Fruit fly (Drosophila melanogaster) whole organism, prepupa: ENCODE measurements around the gene CG17801.

Experiments
- Blimp-1 ChIP-seq: fragments of 200-800 bp; sonication (Bioruptor generic); optimal IDR thresholded peaks from 3 replicates; lab custom pipeline; 2017; ENCODE audit warnings: missing biosample characterization, missing genetic modification characterization, mild to moderate bottlenecking, moderate library complexity, missing genetic modification reagents
- CG10631 ChIP-seq: fragments of 200-800 bp; sonication (Bioruptor generic); optimal IDR thresholded peaks from 2 replicates; lab custom pipeline; 2016; ENCODE audit warnings: missing biosample characterization, missing genetic modification characterization
- CG11762 ChIP-seq: fragments of 200-800 bp; sonication (Bioruptor generic); optimal IDR thresholded peaks from 3 replicates; lab custom pipeline; 2016; ENCODE audit warnings: missing biosample characterization, missing genetic modification characterization; ENCODE audit not compliant: insufficient read depth
- CG11902 ChIP-seq: fragments of 200-800 bp; sonication (Bioruptor generic); optimal IDR thresholded peaks from 3 replicates; lab custom pipeline; 2016; ENCODE audit warnings: missing biosample characterization, missing genetic modification characterization
- CG15336 ChIP-seq: fragments of 200-800 bp; sonication (Bioruptor generic); IDR thresholded peaks from 2 replicates; pipeline ENCODE4 v1.3.6; 2022; ENCODE audit warnings: missing biosample characterization, missing genetic modification characterization
- CG1621 ChIP-seq: fragments of 200-800 bp; sonication (Bioruptor generic); optimal IDR thresholded peaks from 3 replicates; lab custom pipeline; 2018; ENCODE audit warnings: missing biosample characterization, mild to moderate bottlenecking, missing genetic modification characterization
- CG3032 ChIP-seq: fragments of 200-800 bp; optimal IDR thresholded peaks from 2 replicates; lab custom pipeline; 2019; ENCODE audit warnings: missing biosample characterization, mild to moderate bottlenecking, missing genetic modification characterization, moderate library complexity
- CG31627 ChIP-seq: fragments of 200-800 bp; sonication (Bioruptor generic); optimal IDR thresholded peaks from 3 replicates; lab custom pipeline; 2016; ENCODE audit warnings: missing biosample characterization, missing genetic modification characterization
- CG32006 ChIP-seq: fragments of 200-800 bp; sonication (Bioruptor generic); optimal IDR thresholded peaks from 3 replicates; lab custom pipeline; 2017; ENCODE audit warnings: missing biosample characterization, mild to moderate bottlenecking, missing genetic modification characterization
- CG34406 ChIP-seq: fragments of 200-800 bp; sonication (Bioruptor generic); optimal IDR thresholded peaks from 3 replicates; lab custom pipeline; 2016; ENCODE audit warnings: missing biosample characterization, missing genetic modification characterization
- CG3919 ChIP-seq: fragments of 200-800 bp; sonication (Bioruptor generic); optimal IDR thresholded peaks from 3 replicates; lab custom pipeline; 2016; ENCODE audit warnings: missing biosample characterization, missing genetic modification characterization
- CG4318 ChIP-seq: fragments of 200-800 bp; sonication (Bioruptor generic); optimal IDR thresholded peaks from 3 replicates; lab custom pipeline; 2017; ENCODE audit warnings: missing biosample characterization, mild to moderate bottlenecking, missing genetic modification characterization
- CG6163 ChIP-seq: fragments of 200-800 bp; sonication (Bioruptor generic); IDR thresholded peaks from 3 replicates; pipeline ENCODE4 v1.3.6; 2022; ENCODE audit warnings: missing biosample characterization, missing genetic modification characterization
- CG6276 ChIP-seq: fragments of 200-800 bp; sonication (Bioruptor generic); optimal IDR thresholded peaks from 2 replicates; lab custom pipeline; 2017; ENCODE audit warnings: missing biosample characterization, mild to moderate bottlenecking, missing genetic modification characterization
- CG6792 ChIP-seq: fragments of 200-800 bp; sonication (Bioruptor generic); optimal IDR thresholded peaks from 3 replicates; lab custom pipeline; 2016; ENCODE audit warnings: missing biosample characterization, missing genetic modification characterization
- CG6808 ChIP-seq: fragments of 200-800 bp; sonication (Bioruptor generic); optimal IDR thresholded peaks from 3 replicates; lab custom pipeline; 2017; ENCODE audit warnings: missing biosample characterization, missing genetic modification characterization, mild to moderate bottlenecking, moderate library complexity, missing genetic modification reagents
- CG6854 ChIP-seq: fragments of 200-800 bp; sonication (Bioruptor generic); optimal IDR thresholded peaks from 2 replicates; lab custom pipeline; 2017; ENCODE audit warnings: missing biosample characterization, mild to moderate bottlenecking, missing genetic modification characterization
- CG8119 ChIP-seq: fragments of 200-800 bp; sonication (Bioruptor generic); IDR thresholded peaks from 3 replicates; pipeline ENCODE4 v1.3.6; 2022; ENCODE audit warnings: missing biosample characterization, missing genetic modification characterization
- CG8632 ChIP-seq: fragments of 200-800 bp; sonication (Bioruptor generic); optimal IDR thresholded peaks from 3 replicates; lab custom pipeline; 2016; ENCODE audit warnings: missing biosample characterization, missing genetic modification characterization
- CG9139 ChIP-seq: fragments of 200-800 bp; sonication (Bioruptor generic); optimal IDR thresholded peaks from 3 replicates; lab custom pipeline; 2017; ENCODE audit warnings: missing biosample characterization, mild to moderate bottlenecking, missing genetic modification characterization
- Eip78C ChIP-seq: fragments of 200-800 bp; sonication (Bioruptor generic); peaks from one replicate; lab custom pipeline; 2016; ENCODE audit warnings: missing biosample characterization, missing genetic modification characterization
- Ets21C ChIP-seq: fragments of 200-800 bp; sonication (Bioruptor generic); optimal IDR thresholded peaks from 3 replicates; lab custom pipeline; 2016; ENCODE audit warnings: missing biosample characterization, missing genetic modification characterization
- Ets96B ChIP-seq: fragments of 200-800 bp; optimal IDR thresholded peaks from 2 replicates; lab custom pipeline; 2019; ENCODE audit warnings: missing biosample characterization, mild to moderate bottlenecking, missing genetic modification characterization, moderate library complexity
- Gug ChIP-seq: fragments of 200-800 bp; sonication (Bioruptor generic); IDR thresholded peaks from 2 replicates; pipeline ENCODE4 v1.3.6; 2022; ENCODE audit warnings: missing biosample characterization, missing genetic modification characterization
- Hr38 ChIP-seq: sonication (Bioruptor generic); optimal IDR thresholded peaks from 2 replicates; lab custom pipeline; 2016; ENCODE audit warnings: missing biosample characterization, missing genetic modification characterization
- Lpt ChIP-seq: fragments of 200-800 bp; sonication (Bioruptor generic); optimal IDR thresholded peaks from 3 replicates; lab custom pipeline; 2016; ENCODE audit warnings: missing biosample characterization, missing genetic modification characterization
- Met ChIP-seq: fragments of 200-800 bp; sonication (Bioruptor generic); optimal IDR thresholded peaks from 3 replicates; lab custom pipeline; 2016; ENCODE audit warnings: missing biosample characterization, missing genetic modification characterization
- OdsH ChIP-seq: fragments of 200-800 bp; sonication (Bioruptor generic); optimal IDR thresholded peaks from 3 replicates; lab custom pipeline; 2016; ENCODE audit warnings: missing biosample characterization, missing genetic modification characterization
- Smox ChIP-seq: fragments of 200-800 bp; sonication (Bioruptor generic); optimal IDR thresholded peaks from 3 replicates; lab custom pipeline; 2016; ENCODE audit warnings: missing biosample characterization, missing genetic modification characterization
- Sox102F ChIP-seq: fragments of 200-800 bp; sonication (Bioruptor generic); optimal IDR thresholded peaks from 2 replicates; lab custom pipeline; 2016; ENCODE audit warnings: missing biosample characterization, mild to moderate bottlenecking, missing genetic modification characterization
- Sox14 ChIP-seq: fragments of 200-800 bp; sonication (Bioruptor generic); optimal IDR thresholded peaks from 3 replicates; lab custom pipeline; 2016; ENCODE audit warnings: missing biosample characterization, missing genetic modification characterization
- Sox15 ChIP-seq: fragments of 200-800 bp; sonication (Bioruptor generic); optimal IDR thresholded peaks from 3 replicates; lab custom pipeline; 2016; ENCODE audit warnings: missing biosample characterization, missing genetic modification characterization
- achi ChIP-seq: fragments of 200-800 bp; sonication (Bioruptor generic); optimal IDR thresholded peaks from 3 replicates; lab custom pipeline; 2016; ENCODE audit warnings: missing biosample characterization, missing genetic modification characterization
- acj6 ChIP-seq: fragments of 200-800 bp; sonication (Bioruptor generic); optimal IDR thresholded peaks from 3 replicates; lab custom pipeline; 2016; ENCODE audit warnings: missing biosample characterization, missing genetic modification characterization
- cyc ChIP-seq: fragments of 200-800 bp; sonication (Bioruptor generic); optimal IDR thresholded peaks from 3 replicates; lab custom pipeline; 2016; ENCODE audit warnings: missing biosample characterization, missing genetic modification characterization
- dsx ChIP-seq: fragments of 200-800 bp; optimal IDR thresholded peaks from 3 replicates; lab custom pipeline; 2019; ENCODE audit warnings: missing biosample characterization, mild to moderate bottlenecking, missing genetic modification characterization, moderate library complexity; ENCODE audit not compliant: poor library complexity, severe bottlenecking
- eg ChIP-seq: fragments of 200-800 bp; sonication (Bioruptor generic); IDR thresholded peaks from 3 replicates; pipeline ENCODE4 v1.3.6; 2022; ENCODE audit warnings: missing biosample characterization, missing genetic modification characterization
- esn ChIP-seq: fragments of 200-800 bp; sonication (Bioruptor generic); optimal IDR thresholded peaks from 2 replicates; lab custom pipeline; 2016; ENCODE audit warnings: missing biosample characterization, mild to moderate bottlenecking, missing genetic modification characterization, moderate library complexity
- fd85E ChIP-seq: fragments of 200-800 bp; sonication (Bioruptor generic); optimal IDR thresholded peaks from 3 replicates; lab custom pipeline; 2016; ENCODE audit warnings: missing biosample characterization, missing genetic modification characterization
- lz ChIP-seq: fragments of 200-800 bp; sonication (Bioruptor generic); optimal IDR thresholded peaks from 3 replicates; lab custom pipeline; 2016; ENCODE audit warnings: missing biosample characterization, missing genetic modification characterization
- net ChIP-seq: fragments of 200-800 bp; sonication (Bioruptor generic); optimal IDR thresholded peaks from 3 replicates; lab custom pipeline; 2016; ENCODE audit warnings: missing biosample characterization, missing genetic modification characterization
- pdm3 ChIP-seq: fragments of 200-800 bp; sonication (Bioruptor generic); optimal IDR thresholded peaks from 3 replicates; lab custom pipeline; 2016; ENCODE audit warnings: missing biosample characterization, missing genetic modification characterization
- salr ChIP-seq, 2 experiments: fragments of 200-800 bp; sonication (Bioruptor generic); optimal IDR thresholded peaks; 3 replicates each; lab custom pipeline; 2016 to 2018; ENCODE audit warnings: missing biosample characterization in 2 of 2, missing genetic modification characterization in 2 of 2, mild to moderate bottlenecking in 1 of 2
- spab ChIP-seq: fragments of 200-800 bp; sonication (Bioruptor generic); optimal IDR thresholded peaks from 2 replicates; lab custom pipeline; 2017; ENCODE audit warnings: missing biosample characterization, mild to moderate bottlenecking, missing genetic modification characterization, missing genetic modification reagents
- ss ChIP-seq, 2 experiments: fragments of 200-800 bp; sonication (Bioruptor generic); optimal IDR thresholded peaks; 2 replicates in 1 of 2; 3 replicates in 1 of 2; lab custom pipeline; 2017 to 2018; ENCODE audit warnings: mild to moderate bottlenecking in 2 of 2, missing biosample characterization in 2 of 2, missing genetic modification characterization in 2 of 2, moderate library complexity in 1 of 2
- svp ChIP-seq: fragments of 200-800 bp; sonication (Bioruptor generic); peaks from one replicate; lab custom pipeline; 2016; ENCODE audit warnings: missing biosample characterization, missing genetic modification characterization
- topi ChIP-seq: fragments of 200-800 bp; sonication (Bioruptor generic); optimal IDR thresholded peaks from 3 replicates; lab custom pipeline; 2016; ENCODE audit warnings: missing biosample characterization, missing genetic modification characterization

Gene CG17801

DNA sequence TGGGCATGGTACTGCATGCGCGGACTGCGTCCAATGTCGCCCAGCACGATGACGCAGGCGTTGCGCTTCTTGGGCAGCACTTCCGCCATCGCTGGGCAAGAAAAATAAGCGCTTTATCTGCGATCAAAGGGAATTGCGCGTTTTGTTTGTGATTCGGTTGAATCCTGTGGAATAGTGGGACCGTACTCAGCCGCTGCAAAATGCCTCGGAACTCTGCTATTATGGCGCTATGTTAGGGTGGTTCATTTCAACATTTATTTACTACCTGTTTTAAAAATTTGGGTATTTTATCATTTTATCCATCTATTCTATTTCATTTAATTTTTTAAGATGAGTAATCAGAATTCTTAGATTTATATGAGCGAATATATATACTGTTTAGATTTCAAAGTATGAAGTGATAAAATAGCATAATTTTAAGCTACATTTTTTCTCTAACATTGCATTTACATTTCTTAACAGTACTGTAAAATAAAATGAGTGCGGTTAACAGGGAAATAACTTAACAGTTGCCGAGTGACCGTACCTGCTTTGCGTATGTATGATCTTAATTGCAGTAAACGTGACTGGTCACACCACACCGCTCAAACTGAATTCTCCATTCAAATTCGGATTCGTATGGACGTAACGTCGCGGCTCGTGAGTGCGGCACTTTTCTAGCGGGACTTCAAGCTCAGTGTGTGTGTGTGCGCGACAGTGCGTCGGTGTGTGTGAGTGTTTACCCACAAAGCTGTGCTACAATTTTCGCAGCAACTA is 4.2 kb upstream of the CG17801 start, which contains the start of the genes Alg1 and tinc:
Alg1 (minus strand) TSS at position 184 of the 756 bp plus-strand sequence.
tinc (plus strand) TSS at position 591 of the 756 bp plus-strand sequence.
- peak; percentile 57 for TF ChIP-seq lz (GFP tag; lab: Kevin White, UChicago)
- TF ChIP-seq Gug (GFP tag; lab: Robert Waterston, UW), result peak; percentile 61
- peak; percentile 73 for TF ChIP-seq esn
- TF ChIP-seq net (GFP tag; lab: Kevin White, UChicago), result no peak
- TF ChIP-seq svp, result no peak
- TF ChIP-seq dsx (GFP tag; lab: Kevin White, UChicago), result peak; percentile 63
- TF ChIP-seq CG6276 (GFP tag; lab: Kevin White, UChicago), result no peak
- TF ChIP-seq CG4318 (GFP tag; lab: Kevin White, UChicago), result no peak
- TF ChIP-seq CG34406, result no peak
- TF ChIP-seq OdsH (GFP tag; lab: Kevin White, UChicago), result no peak
- no peak for TF ChIP-seq CG10631 (GFP tag; lab: Kevin White, UChicago)
- peak; percentile 85 for TF ChIP-seq Eip78C (GFP tag; lab: Kevin White, UChicago)
- TF ChIP-seq CG6792, result peak; percentile 52
- no peak for TF ChIP-seq Blimp-1 (GFP tag; lab: Kevin White, UChicago)
- TF ChIP-seq Ets96B (tag; lab: Kevin White, UChicago), result peak; percentile 71
- TF ChIP-seq fd85E (GFP tag; lab: Kevin White, UChicago), result no peak
- TF ChIP-seq Sox102F (GFP tag; lab: Kevin White, UChicago), result no peak
- TF ChIP-seq CG3032 (tag; lab: Kevin White, UChicago), result peak; percentile 76
- TF ChIP-seq CG6854 (GFP tag; lab: Kevin White, UChicago), result no peak
- no peak for TF ChIP-seq Smox
- no peak for TF ChIP-seq pdm3 (GFP tag; lab: Kevin White, UChicago)
- no peak for TF ChIP-seq topi (GFP tag; lab: Kevin White, UChicago)
- TF ChIP-seq Lpt (GFP tag; lab: Kevin White, UChicago), result no peak
- no peak for TF ChIP-seq CG8632 (GFP tag; lab: Kevin White, UChicago)
- no peak for TF ChIP-seq CG1621 (tag; lab: Kevin White, UChicago)
- no peak for TF ChIP-seq ss (GFP tag; optimal IDR thresholded peaks at IDR 0.05; lab: Kevin White, UChicago)
- TF ChIP-seq salr (GFP tag; optimal IDR thresholded peaks at IDR 0.05; lab: Kevin White, UChicago), result no peak
- no peak for TF ChIP-seq Met (GFP tag; lab: Kevin White, UChicago)
- TF ChIP-seq Hr38, result no peak
- TF ChIP-seq CG11762 (GFP tag; lab: Kevin White, UChicago), result no peak
- TF ChIP-seq cyc (GFP tag; lab: Kevin White, UChicago), result peak; percentile 45
- TF ChIP-seq CG31627 (GFP tag; lab: Kevin White, UChicago), result peak; percentile 53
- peak; percentile 4 for TF ChIP-seq Sox14
- TF ChIP-seq CG9139 (GFP tag; lab: Kevin White, UChicago), result no peak
- TF ChIP-seq CG8119 (GFP tag; lab: Robert Waterston, UW), result peak; percentile 69; the same call in 2 of the 3 replicates
- no peak for TF ChIP-seq spab (GFP tag; lab: Kevin White, UChicago)
- TF ChIP-seq CG3919 (GFP tag; lab: Kevin White, UChicago), result peak; percentile 59
- 0 out of 2 replicates have a peak, but pooled peaks have one; percentile 40 for TF ChIP-seq CG15336 (GFP tag; lab: Robert Waterston, UW)
- peak; percentile 35; the same call in 2 of the 3 replicates for TF ChIP-seq CG6163
- peak; percentile 38 for TF ChIP-seq Sox15
- TF ChIP-seq acj6 (GFP tag; lab: Kevin White, UChicago), result no peak
- TF ChIP-seq eg, result peak; percentile 84
- TF ChIP-seq Ets21C (GFP tag; lab: Kevin White, UChicago), result no peak
- TF ChIP-seq CG6808 (GFP tag; lab: Kevin White, UChicago), result no peak
- TF ChIP-seq CG11902 (GFP tag; lab: Kevin White, UChicago), result peak; percentile 23
- TF ChIP-seq CG32006 (GFP tag; lab: Kevin White, UChicago), result no peak
- TF ChIP-seq achi (GFP tag; lab: Kevin White, UChicago), result no peak
- TF ChIP-seq, all 60 proteins: peak for 18
